Worm (Caenorhabditis elegans): Measurements from ENCODE around the gene F01F1.11.

ce11 chrIII:5883517-5883916 is 11.8 kb upstream of the F01F1.11 start:
- TF ChIP-seq elt-1 (tag; optimal IDR thresholded peaks at IDR 0.05) (no peak), eor-1 (tag; optimal IDR thresholded peaks at IDR 0.05) (no peak), nhr-237 (tag; optimal IDR thresholded peaks at IDR 0.05) (no peak), zag-1 (tag; optimal IDR thresholded peaks at IDR 0.05) (no peak), ZK546.5 (tag; optimal IDR thresholded peaks at IDR 0.05) (no peak), mml-1 (tag; optimal IDR thresholded peaks at IDR 0.05) (no peak), pha-4 (tag; optimal IDR thresholded peaks at IDR 0.05) (no peak), unc-39 (tag; optimal IDR thresholded peaks at IDR 0.05) (no peak), jun-1 (tag; optimal IDR thresholded peaks at IDR 0.05) (no peak)
